Worm (Caenorhabditis elegans): ENCODE measurements around the gene snf-11.
"Not testable (repeated sequence)": the region's sequence is repeated elsewhere in the genome, so short reads cannot be mapped to it uniquely, and the experiment has no call there.

DNA sequence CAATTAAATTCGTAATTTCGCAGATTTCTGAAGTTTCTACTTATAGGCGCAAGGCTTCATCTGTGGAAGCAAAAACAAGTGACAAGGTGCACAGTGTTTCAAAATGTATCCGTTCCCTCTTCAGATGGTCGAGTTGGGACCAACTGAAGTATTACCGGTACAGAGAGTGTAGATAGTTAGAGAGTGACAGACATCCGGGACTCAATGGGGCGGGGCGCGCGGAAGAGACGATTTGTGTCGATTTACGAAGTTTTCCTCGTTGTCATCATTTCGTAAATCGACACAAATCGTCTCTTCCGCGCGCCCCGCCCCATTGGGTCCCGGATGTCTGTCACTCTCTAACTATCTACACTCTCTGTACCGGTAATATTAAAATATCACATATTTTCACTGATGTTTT lies 22.1 kb downstream of the snf-11 start, which contains the start of gene C03E10.3:
- not testable (repeated sequence) for TF ChIP-seq nhr-237 (tag; optimal IDR thresholded peaks at IDR 0.05); lsy-2 (tag; optimal IDR thresholded peaks at IDR 0.05); snpc-4 (tag; optimal IDR thresholded peaks at IDR 0.05); ces-1 (GFP tag; optimal IDR thresholded peaks at IDR 0.05); unc-62 (GFP tag; optimal IDR thresholded peaks at IDR 0.05); elt-1 (tag; optimal IDR thresholded peaks at IDR 0.05; ENCODE audit: borderline replicate concordance, insufficient read depth); lin-13 (tag; optimal IDR thresholded peaks at IDR 0.05); nhr-28 (tag; optimal IDR thresholded peaks at IDR 0.05); elt-3 (tag; optimal IDR thresholded peaks at IDR 0.05); ceh-83 (GFP tag; optimal IDR thresholded peaks at IDR 0.05); M03D4.4 (tag; optimal IDR thresholded peaks at IDR 0.05); lin-32 (GFP tag; optimal IDR thresholded peaks at IDR 0.05); nhr-12 (tag; optimal IDR thresholded peaks at IDR 0.05)
